Fruit fly (Drosophila melanogaster): ENCODE measurements around the gene grk.

The grk gene

DNA sequence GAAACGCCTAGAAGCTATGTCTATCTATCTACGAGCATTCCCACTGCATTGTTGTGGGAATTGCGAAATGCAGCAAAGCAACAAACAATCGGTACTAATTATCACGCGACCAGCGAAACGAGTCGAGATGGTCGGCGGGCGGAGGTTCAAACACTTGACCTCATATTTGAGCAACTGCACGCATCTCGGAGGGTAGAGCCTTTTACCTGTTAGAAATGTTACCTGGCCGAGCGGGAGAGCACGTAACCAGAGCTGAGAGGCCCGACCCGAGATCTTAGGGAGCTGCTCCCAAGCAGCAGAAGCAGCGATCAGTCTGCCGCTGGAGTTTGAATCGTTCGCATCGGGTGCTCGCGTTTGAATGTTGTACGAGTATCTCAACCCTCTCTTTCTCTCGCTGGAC lies 45.0 kb upstream of the grk start (continued):
- TF ChIP-seq D (optimal IDR thresholded peaks at IDR 0.05), result peak; percentile 15
- no peak for TF ChIP-seq D (GFP tag; optimal IDR thresholded peaks at IDR 0.05)
- TF ChIP-seq seq (GFP tag; IDR thresholded peaks at IDR 0.05), result 0 out of 2 replicates have a peak, but pooled peaks have one; percentile 12
- TF ChIP-seq Dll (GFP tag; IDR thresholded peaks at IDR 0.05; ENCODE audit: partially characterized antibody), result 0 out of 4 replicates have a peak, but pooled peaks have one; percentile 28
- no peak for TF ChIP-seq CG10267 (tag; optimal IDR thresholded peaks at IDR 0.05)

DNA sequence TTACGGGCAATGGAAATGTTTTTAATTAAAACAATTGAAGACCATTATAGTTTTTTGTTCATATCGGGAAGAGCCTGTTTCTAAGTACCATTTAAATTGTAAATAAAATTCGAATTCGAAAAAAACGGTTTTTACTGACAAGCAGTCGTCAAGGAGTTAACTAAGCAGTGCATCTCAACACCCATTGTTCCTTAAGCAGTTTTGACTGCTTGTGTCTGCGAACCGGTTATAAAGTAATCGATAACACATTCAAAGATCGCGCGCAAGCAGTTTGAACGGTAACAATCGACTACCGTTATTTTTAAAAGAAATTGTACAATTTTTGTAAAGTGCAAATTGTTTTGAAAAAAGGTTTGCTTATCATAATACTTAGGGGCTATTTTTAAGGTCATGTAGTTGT lies 44.6 kb upstream of the grk start:
- no peak for TF ChIP-seq Aef1 (GFP tag; IDR thresholded peaks at IDR 0.05)
- peak; percentile 2 for TF ChIP-seq CG3163 (GFP tag; optimal IDR thresholded peaks at IDR 0.05)
- no peak for TF ChIP-seq CG6654 (GFP tag; optimal IDR thresholded peaks at IDR 0.05)
- no peak for TF ChIP-seq CG12299 (tag; optimal IDR thresholded peaks at IDR 0.05)
- TF ChIP-seq CG3726 (GFP tag; IDR thresholded peaks at IDR 0.05), result no peak
- peak in 1 of 2 experiments; percentile 20 for TF ChIP-seq dpn (GFP tag; optimal IDR thresholded peaks at IDR 0.05)
- TF ChIP-seq mam (GFP tag; optimal IDR thresholded peaks at IDR 0.05), result no peak
- TF ChIP-seq ci (GFP tag; IDR thresholded peaks at IDR 0.05), result no peak
- no peak for TF ChIP-seq Spps (tag; optimal IDR thresholded peaks at IDR 0.05)
- TF ChIP-seq CG16779 (GFP tag; IDR thresholded peaks at IDR 0.05), result no peak
- TF ChIP-seq CG8944 (GFP tag; optimal IDR thresholded peaks at IDR 0.05), result no peak
- no peak for TF ChIP-seq Hmx (GFP tag; optimal IDR thresholded peaks at IDR 0.05)
- TF ChIP-seq pita (GFP tag; optimal IDR thresholded peaks at IDR 0.05), result peak; percentile 12
- no peak for TF ChIP-seq Adf1 (GFP tag; IDR thresholded peaks at IDR 0.05)
- no peak for TF ChIP-seq CG32532 (GFP tag; IDR thresholded peaks at IDR 0.05)
- TF ChIP-seq Xrp1 (GFP tag; IDR thresholded peaks at IDR 0.05), result no peak
- no peak for TF ChIP-seq sim (GFP tag; IDR thresholded peaks at IDR 0.05)
- no peak for TF ChIP-seq CG15696 (tag; optimal IDR thresholded peaks at IDR 0.05)
- TF ChIP-seq h (optimal IDR thresholded peaks at IDR 0.05), result no peak
- TF ChIP-seq gem (tag; optimal IDR thresholded peaks at IDR 0.05), result no peak
- no peak for TF ChIP-seq Side (GFP tag; optimal IDR thresholded peaks at IDR 0.05)
- TF ChIP-seq z (GFP tag; IDR thresholded peaks at IDR 0.05), result no peak
- TF ChIP-seq CG7928 (GFP tag; optimal IDR thresholded peaks at IDR 0.05), result no peak
- TF ChIP-seq bbx (GFP tag; IDR thresholded peaks at IDR 0.05; ENCODE audit: partially characterized antibody), result peak; percentile 52; the same call in 1 of the 2 replicates
- no peak for TF ChIP-seq exex (tag; optimal IDR thresholded peaks at IDR 0.05)
- TF ChIP-seq grau (tag; optimal IDR thresholded peaks at IDR 0.05), result no peak
- TF ChIP-seq cg (GFP tag; optimal IDR thresholded peaks at IDR 0.05), result no peak
- TF ChIP-seq sob (GFP tag; IDR thresholded peaks at IDR 0.05), result no peak
- no peak for TF ChIP-seq btn (GFP tag; optimal IDR thresholded peaks at IDR 0.05)
- no peak for TF ChIP-seq run (tag; optimal IDR thresholded peaks at IDR 0.05)
- TF ChIP-seq Ptx1 (GFP tag; IDR thresholded peaks at IDR 0.05), result no peak
- TF ChIP-seq tgo (GFP tag; IDR thresholded peaks at IDR 0.05), result no peak
- TF ChIP-seq CG13287 (GFP tag; IDR thresholded peaks at IDR 0.05; ENCODE audit: partially characterized antibody), result peak; percentile 41
- TF ChIP-seq pho (GFP tag; optimal IDR thresholded peaks at IDR 0.05), result peak; percentile 30
- TF ChIP-seq Pdp1 (GFP tag; optimal IDR thresholded peaks at IDR 0.05), result peak in 1 of 2 experiments; percentile 54
- TF ChIP-seq sr (GFP tag; IDR thresholded peaks at IDR 0.05), result no peak
- TF ChIP-seq CG11560 (tag; IDR thresholded peaks at IDR 0.05), result peak; percentile 96
- TF ChIP-seq ro (GFP tag; IDR thresholded peaks at IDR 0.05), result no peak
- peak; percentile 68 for TF ChIP-seq Sox102F (GFP tag; optimal IDR thresholded peaks at IDR 0.05)
- TF ChIP-seq row (GFP tag; IDR thresholded peaks at IDR 0.05), result no peak
- no peak for TF ChIP-seq CG10462 (GFP tag; optimal IDR thresholded peaks at IDR 0.05)
- no peak for TF ChIP-seq Taf1 (GFP tag; IDR thresholded peaks at IDR 0.05)
- no peak for TF ChIP-seq Ssrp (tag; optimal IDR thresholded peaks at IDR 0.05)
- no peak for TF ChIP-seq Fer3 (tag; optimal IDR thresholded peaks at IDR 0.05)
- peak; percentile 49; the same call in 1 of the 3 replicates for TF ChIP-seq HLH4C (GFP tag; IDR thresholded peaks at IDR 0.05; ENCODE audit: partially characterized antibody)
- no peak for TF ChIP-seq cwo (GFP tag; optimal IDR thresholded peaks at IDR 0.05)

Data from whole organism, embryonic.